Worm (Caenorhabditis elegans) whole organism, mixed stage, embryonic: ENCODE data around the gene C17F4.3.
"Not testable (repeated sequence)": the region's sequence is repeated elsewhere in the genome, so short reads cannot be mapped to it uniquely, and the experiment has no call there.

Source experiments
- ces-1 ChIP-seq: fragments of 150-350 bp; optimal IDR thresholded peaks from 2 replicates; lab custom pipeline; 2014; ENCODE audit warnings: missing biosample characterization, missing genetic modification reagents, missing genetic modification characterization
- nhr-28 ChIP-seq: fragments of 150-350 bp; optimal IDR thresholded peaks from 2 replicates; lab custom pipeline; 2014; ENCODE audit warnings: missing biosample characterization, missing genetic modification characterization
- nhr-76 ChIP-seq: sonication (generic microtip); optimal IDR thresholded peaks from 2 replicates; lab custom pipeline; 2017; ENCODE audit warnings: missing biosample characterization, missing genetic modification characterization
- pha-4 ChIP-seq: fragments of 150-350 bp; optimal IDR thresholded peaks from 2 replicates; lab custom pipeline; 2018; ENCODE audit warnings: missing biosample characterization, missing genetic modification reagents, missing genetic modification characterization
- sptf-1 ChIP-seq: sonication (generic microtip); optimal IDR thresholded peaks from 2 replicates; lab custom pipeline; 2017; ENCODE audit warnings: mild to moderate bottlenecking, missing genetic modification characterization, moderate library complexity, missing compliant biosample characterization
- zip-8 ChIP-seq: fragments of 150-350 bp; optimal IDR thresholded peaks from 2 replicates; lab custom pipeline; 2014; ENCODE audit warnings: missing biosample characterization, missing genetic modification characterization
- ztf-11 ChIP-seq: fragments of 150-350 bp; optimal IDR thresholded peaks from 2 replicates; lab custom pipeline; 2014; ENCODE audit warnings: missing biosample characterization, missing genetic modification characterization

DNA sequence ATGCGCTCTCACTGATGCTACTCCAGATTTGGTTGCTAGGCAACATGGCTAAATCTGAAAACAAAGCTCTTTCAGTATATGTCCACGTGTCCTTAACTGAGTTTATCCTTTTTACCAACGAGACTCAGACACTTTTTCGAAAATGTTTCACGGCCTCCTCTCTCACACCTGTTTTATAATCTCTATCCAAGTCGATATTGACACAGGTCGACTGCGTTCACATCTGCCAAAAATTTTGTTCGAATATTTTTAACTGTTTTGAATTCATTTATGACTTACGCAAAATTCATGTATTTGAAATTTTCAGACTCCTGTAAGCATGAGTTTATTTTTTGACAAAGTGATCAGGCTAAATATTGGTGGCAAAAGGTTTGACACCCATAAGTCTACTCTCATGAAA lies 24.5 kb upstream of the C17F4.3 start, which contains the start of gene ZC239.3:
- not testable (repeated sequence) for TF ChIP-seq zip-8 (tag; lab: Kevin White, UChicago); sptf-1 (tag; lab: Kevin White, UChicago); pha-4; nhr-28 (tag; lab: Kevin White, UChicago); ces-1 (GFP tag; lab: Kevin White, UChicago); nhr-76 (tag; lab: Kevin White, UChicago); ztf-11 (tag; lab: Kevin White, UChicago)
